Worm (Caenorhabditis elegans): ENCODE results near the gene Y47D7A.18.

DNA sequence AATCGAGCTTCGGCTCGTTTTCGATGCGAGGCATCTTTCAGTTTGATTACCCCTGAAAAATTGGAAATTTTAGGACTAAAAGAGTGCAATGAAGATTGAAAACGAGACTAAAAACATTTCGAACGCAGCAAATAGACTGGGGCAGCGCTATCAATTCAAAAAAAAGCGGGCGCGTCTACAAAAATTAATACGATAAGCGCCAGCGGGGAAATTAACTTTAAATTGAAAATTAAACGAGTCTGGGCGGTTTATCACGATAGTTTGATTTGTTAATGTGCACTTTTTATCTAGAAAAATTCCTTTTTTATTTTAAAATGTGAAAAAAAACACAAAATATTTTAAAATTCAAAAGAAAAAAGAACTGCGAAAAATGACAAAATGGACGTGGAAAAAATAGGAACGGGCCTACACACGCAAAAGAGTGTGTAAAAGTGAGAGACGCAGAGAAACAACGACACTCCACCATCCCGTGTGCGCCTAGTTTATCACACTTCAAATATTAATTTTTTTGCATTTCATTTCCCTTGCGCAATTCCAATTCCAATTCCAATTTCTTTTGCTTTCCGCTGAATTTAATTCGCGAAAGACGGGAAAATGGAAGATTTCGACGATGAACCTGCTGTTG lies 45.2 kb downstream of the Y47D7A.18 start, which contains the start of the genes gmpr-1 and fipp-1:
- no peak for TF ChIP-seq lim-6 (tag; optimal IDR thresholded peaks at IDR 0.05)
- no peak for TF ChIP-seq K09A11.1 (tag; optimal IDR thresholded peaks at IDR 0.05; ENCODE audit: insufficient read depth)
- TF ChIP-seq nhr-232 (tag; optimal IDR thresholded peaks at IDR 0.05): no peak
- no peak for TF ChIP-seq ceh-48 (tag; optimal IDR thresholded peaks at IDR 0.05)
- TF ChIP-seq dmd-4 (tag; optimal IDR thresholded peaks at IDR 0.05; ENCODE audit: borderline replicate concordance): no peak
- TF ChIP-seq F13H6.1 (tag; optimal IDR thresholded peaks at IDR 0.05): no peak
- no peak for TF ChIP-seq hlh-6 (tag; optimal IDR thresholded peaks at IDR 0.05)
- no peak for TF ChIP-seq C38D4.7 (GFP tag; optimal IDR thresholded peaks at IDR 0.05)
- no peak for TF ChIP-seq ceh-6 (GFP tag; optimal IDR thresholded peaks at IDR 0.05)

Data from whole organism, late embryonic.